Worm (Caenorhabditis elegans) whole organism, midembryonic: ENCODE measurements around the gene F09F9.3.

Source experiments
- cog-1 ChIP-seq: sonication (generic microtip); optimal IDR thresholded peaks from 2 replicates; lab custom pipeline; 2016; ENCODE audit warnings: missing genetic modification characterization, missing compliant biosample characterization
- med-1 ChIP-seq: sonication (generic microtip); optimal IDR thresholded peaks from 2 replicates; lab custom pipeline; 2017; ENCODE audit warnings: missing genetic modification characterization, mild to moderate bottlenecking, missing compliant biosample characterization, antibody characterized with exemption, missing genetic modification reagents; ENCODE audit not compliant: insufficient read depth
- ztf-23 ChIP-seq: fragments of 200-800 bp; sonication (Bioruptor generic); IDR thresholded peaks from 2 replicates; pipeline ENCODE4 v1.3.6; 2022; ENCODE audit warnings: missing genetic modification reagents, missing genetic modification characterization, missing compliant biosample characterization

ce11 chrX:4109970-4110369, 10.9 kb downstream of the F09F9.3 start:
- TF ChIP-seq med-1 (GFP tag; lab: Kevin White, UChicago) (no peak), ztf-23 (GFP tag; lab: Robert Waterston, UW) (no peak), cog-1 (tag; lab: Kevin White, UChicago) (no peak)
